Worm (Caenorhabditis elegans) whole organism, mixed stage, embryonic: ENCODE measurements around the gene K08B5.1.

Source experiments
- M03D4.4 ChIP-seq: sonication (generic microtip); optimal IDR thresholded peaks from 2 replicates; lab custom pipeline; 2017; ENCODE audit warnings: mild to moderate bottlenecking, missing genetic modification characterization, missing compliant biosample characterization
- bed-3 ChIP-seq: fragments of 200-800 bp; sonication (Bioruptor generic); optimal IDR thresholded peaks from 3 replicates; lab custom pipeline; 2018; ENCODE audit warnings: mild to moderate bottlenecking, missing genetic modification characterization, moderate library complexity, missing compliant biosample characterization
- blmp-1 ChIP-seq: fragments of 150-350 bp; optimal IDR thresholded peaks from 2 replicates; lab custom pipeline; 2014; ENCODE audit warnings: missing biosample characterization, missing genetic modification characterization
- ceh-39 ChIP-seq: fragments of 150-350 bp; optimal IDR thresholded peaks from 2 replicates; lab custom pipeline; 2014; ENCODE audit warnings: missing biosample characterization, missing genetic modification characterization
- ceh-43 ChIP-seq: fragments of 200-800 bp; sonication (Bioruptor generic); optimal IDR thresholded peaks from 2 replicates; lab custom pipeline; 2018; ENCODE audit warnings: mild to moderate bottlenecking, missing genetic modification characterization, moderate library complexity, missing compliant biosample characterization
- ceh-83 ChIP-seq: fragments of 200-800 bp; sonication (Bioruptor generic); optimal IDR thresholded peaks from 2 replicates; lab custom pipeline; 2018; ENCODE audit warnings: mild to moderate bottlenecking, missing genetic modification characterization, missing compliant biosample characterization
- ces-1 ChIP-seq: fragments of 150-350 bp; optimal IDR thresholded peaks from 2 replicates; lab custom pipeline; 2014; ENCODE audit warnings: missing biosample characterization, missing genetic modification reagents, missing genetic modification characterization
- cnd-1 ChIP-seq: fragments of 200-800 bp; sonication (Bioruptor generic); optimal IDR thresholded peaks from 2 replicates; lab custom pipeline; 2018; ENCODE audit warnings: mild to moderate bottlenecking, missing genetic modification characterization, missing compliant biosample characterization
- drap-1 ChIP-seq: fragments of 200-800 bp; sonication (Bioruptor generic); optimal IDR thresholded peaks from 3 replicates; lab custom pipeline; 2018; ENCODE audit warnings: mild to moderate bottlenecking, missing genetic modification characterization, missing compliant biosample characterization
- elt-1 ChIP-seq: sonication (generic microtip); optimal IDR thresholded peaks from 2 replicates; lab custom pipeline; 2017; ENCODE audit warnings: missing genetic modification characterization, mild to moderate bottlenecking, missing compliant biosample characterization, antibody characterized with exemption, moderate library complexity, borderline replicate concordance; ENCODE audit not compliant: insufficient read depth
- elt-3 ChIP-seq: fragments of 150-350 bp; optimal IDR thresholded peaks from 2 replicates; lab custom pipeline; 2014; ENCODE audit warnings: missing biosample characterization, missing genetic modification characterization
- flh-1 ChIP-seq: fragments of 200-800 bp; sonication (Bioruptor generic); optimal IDR thresholded peaks from 2 replicates; lab custom pipeline; 2018; ENCODE audit warnings: mild to moderate bottlenecking, missing genetic modification characterization, moderate library complexity, missing compliant biosample characterization
- ham-2 ChIP-seq: fragments of 200-800 bp; sonication (Bioruptor generic); optimal IDR thresholded peaks from 2 replicates; lab custom pipeline; 2018; ENCODE audit warnings: mild to moderate bottlenecking, missing genetic modification characterization, missing compliant biosample characterization
- hlh-1 ChIP-seq: fragments of 150-350 bp; optimal IDR thresholded peaks from 2 replicates; lab custom pipeline; 2014; ENCODE audit warnings: missing biosample characterization, missing genetic modification reagents, missing genetic modification characterization
- lin-13 ChIP-seq: fragments of 150-350 bp; optimal IDR thresholded peaks from 2 replicates; lab custom pipeline; 2014; ENCODE audit warnings: missing biosample characterization, missing genetic modification characterization
- lin-32 ChIP-seq: fragments of 200-800 bp; sonication (Bioruptor generic); optimal IDR thresholded peaks from 2 replicates; lab custom pipeline; 2018; ENCODE audit warnings: mild to moderate bottlenecking, missing genetic modification characterization, missing compliant biosample characterization
- lsy-2 ChIP-seq: fragments of 150-350 bp; optimal IDR thresholded peaks from 2 replicates; lab custom pipeline; 2014; ENCODE audit warnings: missing biosample characterization, missing genetic modification characterization
- mab-5 ChIP-seq: fragments of 150-350 bp; optimal IDR thresholded peaks from 2 replicates; lab custom pipeline; 2014; ENCODE audit warnings: missing biosample characterization, missing genetic modification characterization
- mep-1 ChIP-seq: fragments of 150-350 bp; optimal IDR thresholded peaks from 2 replicates; lab custom pipeline; 2017; ENCODE audit warnings: missing biosample characterization, missing genetic modification reagents, missing genetic modification characterization, inconsistent platforms
- mls-2 ChIP-seq: sonication (generic microtip); optimal IDR thresholded peaks from 2 replicates; lab custom pipeline; 2016; ENCODE audit warnings: mild to moderate bottlenecking, missing genetic modification characterization, moderate library complexity, missing compliant biosample characterization
- nhr-2 ChIP-seq: fragments of 150-350 bp; optimal IDR thresholded peaks from 2 replicates; lab custom pipeline; 2014; ENCODE audit warnings: missing biosample characterization, missing genetic modification characterization
- nhr-237 ChIP-seq: fragments of 150-350 bp; optimal IDR thresholded peaks from 2 replicates; lab custom pipeline; 2014; ENCODE audit warnings: missing biosample characterization, missing genetic modification characterization
- nhr-28 ChIP-seq: fragments of 150-350 bp; optimal IDR thresholded peaks from 2 replicates; lab custom pipeline; 2014; ENCODE audit warnings: missing biosample characterization, missing genetic modification characterization
- nhr-76 ChIP-seq: sonication (generic microtip); optimal IDR thresholded peaks from 2 replicates; lab custom pipeline; 2017; ENCODE audit warnings: missing biosample characterization, missing genetic modification characterization
- pha-4 ChIP-seq: fragments of 150-350 bp; optimal IDR thresholded peaks from 2 replicates; lab custom pipeline; 2018; ENCODE audit warnings: missing biosample characterization, missing genetic modification reagents, missing genetic modification characterization
- sem-2 ChIP-seq: fragments of 200-800 bp; sonication (Bioruptor generic); optimal IDR thresholded peaks from 2 replicates; lab custom pipeline; 2018; ENCODE audit warnings: mild to moderate bottlenecking, missing genetic modification characterization, missing compliant biosample characterization
- snpc-4 ChIP-seq: fragments of 150-350 bp; optimal IDR thresholded peaks from 2 replicates; lab custom pipeline; 2014; ENCODE audit warnings: missing biosample characterization, missing genetic modification characterization
- sptf-1 ChIP-seq: sonication (generic microtip); optimal IDR thresholded peaks from 2 replicates; lab custom pipeline; 2017; ENCODE audit warnings: mild to moderate bottlenecking, missing genetic modification characterization, moderate library complexity, missing compliant biosample characterization
- tbx-8 ChIP-seq: fragments of 200-800 bp; sonication (Bioruptor generic); optimal IDR thresholded peaks from 2 replicates; lab custom pipeline; 2018; ENCODE audit warnings: mild to moderate bottlenecking, missing genetic modification characterization, moderate library complexity, missing compliant biosample characterization
- unc-120 ChIP-seq: sonication (generic microtip); optimal IDR thresholded peaks from 2 replicates; lab custom pipeline; 2017; ENCODE audit warnings: missing genetic modification characterization, missing compliant biosample characterization; ENCODE audit not compliant: poor library complexity, severe bottlenecking
- unc-39 ChIP-seq: fragments of 150-350 bp; optimal IDR thresholded peaks from 2 replicates; lab custom pipeline; 2014; ENCODE audit warnings: missing biosample characterization, missing genetic modification characterization
- unc-62 ChIP-seq: fragments of 150-350 bp; optimal IDR thresholded peaks from 2 replicates; lab custom pipeline; 2014; ENCODE audit warnings: missing biosample characterization, missing genetic modification reagents, missing genetic modification characterization
- zip-8 ChIP-seq: fragments of 150-350 bp; optimal IDR thresholded peaks from 2 replicates; lab custom pipeline; 2014; ENCODE audit warnings: missing biosample characterization, missing genetic modification characterization
- ztf-11 ChIP-seq: fragments of 150-350 bp; optimal IDR thresholded peaks from 2 replicates; lab custom pipeline; 2014; ENCODE audit warnings: missing biosample characterization, missing genetic modification characterization

Gene K08B5.1

DNA sequence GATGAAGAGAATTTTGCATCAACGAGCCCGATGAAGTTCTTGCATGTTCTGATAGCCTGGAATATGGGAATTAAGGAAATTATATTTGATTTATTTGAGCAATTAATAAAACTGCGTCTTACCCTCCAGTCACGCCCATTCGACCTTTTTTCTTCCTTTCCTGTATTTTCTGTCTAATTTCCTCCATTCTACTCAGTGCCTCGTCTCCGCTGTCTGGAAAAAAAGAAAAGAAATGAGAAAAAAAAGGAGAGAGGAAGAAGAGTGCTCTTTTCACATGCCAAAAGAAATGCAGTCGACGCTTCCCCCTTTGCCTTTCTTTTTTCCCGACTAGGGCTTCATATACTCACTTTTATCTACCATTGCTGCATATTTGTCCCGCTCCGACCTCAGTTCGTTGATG, 45.9 kb downstream of the K08B5.1 start:
- TF ChIP-seq flh-1 = no peak
- no peak for TF ChIP-seq snpc-4 (tag; lab: Kevin White, UChicago)
- no peak for TF ChIP-seq mab-5
- no peak for TF ChIP-seq unc-120 (tag; lab: Kevin White, UChicago)
- TF ChIP-seq pha-4 (tag; lab: Kevin White, UChicago) = no peak
- no peak for TF ChIP-seq lin-32
- no peak for TF ChIP-seq nhr-2 (tag; lab: Kevin White, UChicago)
- TF ChIP-seq zip-8 (tag; lab: Kevin White, UChicago) = no peak
- no peak for TF ChIP-seq ham-2 (GFP tag; lab: Kevin White, UChicago)

DNA sequence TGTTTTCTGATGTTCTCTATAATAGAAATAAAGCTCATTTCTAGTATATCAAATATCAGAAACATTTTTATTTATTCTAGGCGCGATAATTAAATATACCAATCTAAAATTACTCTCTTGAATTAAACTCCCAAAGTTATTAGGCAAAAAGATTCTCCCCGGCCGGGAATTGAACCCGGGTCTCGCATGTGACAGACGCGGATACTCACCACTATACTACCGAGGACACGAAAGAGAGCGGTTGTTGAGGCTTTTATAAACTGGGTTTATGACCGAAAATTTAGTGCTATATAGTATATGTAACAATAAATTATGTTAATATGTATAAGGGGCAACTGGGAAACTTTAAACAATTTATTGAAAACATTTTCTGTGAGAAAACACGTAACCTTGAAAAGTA, 46.3 kb downstream of the K08B5.1 start:
- TF ChIP-seq elt-1 = no peak
- no peak for TF ChIP-seq elt-3
- TF ChIP-seq M03D4.4 = peak; percentile 80
- peak; percentile 81 for TF ChIP-seq sptf-1 (tag; lab: Kevin White, UChicago)
- peak; percentile 80 for TF ChIP-seq drap-1
- TF ChIP-seq ham-2 (GFP tag; lab: Kevin White, UChicago) = peak; percentile 29
- TF ChIP-seq lsy-2 (tag; lab: Kevin White, UChicago) = no peak
- peak; percentile 72 for TF ChIP-seq ceh-43
- no peak for TF ChIP-seq nhr-237 (tag; lab: Kevin White, UChicago)
- peak; percentile 20 for TF ChIP-seq cnd-1 (tag; lab: Kevin White, UChicago)
- no peak for TF ChIP-seq nhr-76
- TF ChIP-seq hlh-1 = no peak
- peak; percentile 38 for TF ChIP-seq ces-1 (GFP tag; lab: Kevin White, UChicago)
- peak; percentile 44 for TF ChIP-seq lin-32
- peak; percentile 33 for TF ChIP-seq sem-2 (GFP tag; lab: Kevin White, UChicago)
- TF ChIP-seq pha-4 (tag; lab: Kevin White, UChicago) = no peak
- peak; percentile 66 for TF ChIP-seq unc-120 (tag; lab: Kevin White, UChicago)
- TF ChIP-seq tbx-8 (GFP tag; lab: Kevin White, UChicago) = peak; percentile 41
- TF ChIP-seq nhr-2 (tag; lab: Kevin White, UChicago) = no peak
- peak; percentile 61 for TF ChIP-seq mls-2 (tag; lab: Kevin White, UChicago)
- TF ChIP-seq ceh-83 (GFP tag; lab: Kevin White, UChicago) = peak; percentile 79
- no peak for TF ChIP-seq ceh-39 (tag; lab: Kevin White, UChicago)
- no peak for TF ChIP-seq nhr-28 (tag; lab: Kevin White, UChicago)
- no peak for TF ChIP-seq unc-62 (GFP tag; lab: Kevin White, UChicago)
- TF ChIP-seq bed-3 (GFP tag; lab: Kevin White, UChicago) = peak; percentile 68
- TF ChIP-seq lin-13 = no peak
- no peak for TF ChIP-seq blmp-1 (tag; lab: Kevin White, UChicago)
- no peak for TF ChIP-seq snpc-4 (tag; lab: Kevin White, UChicago)
- TF ChIP-seq, all 35 proteins: peak for 14

DNA sequence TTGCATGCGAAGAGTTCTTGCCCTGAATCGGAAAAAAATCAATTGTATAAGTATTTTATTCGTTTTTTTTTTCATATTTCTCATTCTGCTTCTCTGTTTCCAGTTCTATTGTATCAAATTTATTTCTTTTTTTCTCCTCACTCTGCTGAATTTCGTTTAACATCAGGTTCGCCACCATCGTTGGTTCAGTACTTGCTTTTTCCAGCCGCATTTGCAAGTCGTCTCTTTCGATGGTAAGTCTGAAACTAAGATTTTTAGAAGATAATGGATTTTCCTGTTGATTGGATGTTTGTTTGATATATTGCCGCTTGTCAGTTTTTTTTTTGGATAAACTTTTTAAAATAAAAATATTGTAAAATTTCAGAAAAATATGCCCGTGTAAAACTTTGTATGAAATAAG, 48.9 kb downstream of the K08B5.1 start:
- TF ChIP-seq hlh-1 (no peak), lsy-2 (tag; lab: Kevin White, UChicago) (no peak), ces-1 (GFP tag; lab: Kevin White, UChicago) (no peak)

DNA sequence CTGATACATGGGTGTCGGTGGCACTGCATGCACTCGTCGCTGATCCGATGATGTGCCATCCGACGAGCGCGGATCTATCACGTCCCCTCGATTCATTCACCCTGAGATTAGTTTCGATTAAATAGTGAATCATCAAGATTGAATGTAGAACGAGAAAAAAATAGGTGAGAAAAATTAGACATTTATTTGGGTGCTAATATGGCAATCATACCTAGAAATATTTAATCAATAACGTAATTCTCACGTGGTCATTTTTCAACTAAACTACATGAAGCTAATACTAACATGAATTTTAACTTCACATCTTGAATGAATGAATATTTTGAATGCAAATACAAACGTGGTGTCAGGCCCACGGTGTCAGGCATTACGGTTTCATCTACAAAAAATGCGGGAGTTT, 51.2 kb downstream of the K08B5.1 start, which contains the start of gene F59C12.3:
Gene F59C12.3, minus strand, starts transcription at position 101 of the 400 bp plus-strand sequence.
- no peak for TF ChIP-seq ces-1 (GFP tag; lab: Kevin White, UChicago)
- no peak for TF ChIP-seq bed-3 (GFP tag; lab: Kevin White, UChicago)
- no peak for TF ChIP-seq cnd-1 (tag; lab: Kevin White, UChicago)
- no peak for TF ChIP-seq nhr-2 (tag; lab: Kevin White, UChicago)
- TF ChIP-seq ham-2 (GFP tag; lab: Kevin White, UChicago) = no peak
- TF ChIP-seq nhr-237 (tag; lab: Kevin White, UChicago) = no peak
- no peak for TF ChIP-seq ztf-11 (tag; lab: Kevin White, UChicago)
- TF ChIP-seq pha-4 (tag; lab: Kevin White, UChicago) = no peak
- TF ChIP-seq ceh-43 = no peak
- TF ChIP-seq unc-39 (tag; lab: Kevin White, UChicago) = no peak
- no peak for TF ChIP-seq mep-1 (tag; lab: Kevin White, UChicago)
- TF ChIP-seq lin-13 = no peak
- no peak for TF ChIP-seq M03D4.4
- TF ChIP-seq elt-1 = no peak
- TF ChIP-seq elt-3 = no peak
